Fruit fly (Drosophila melanogaster) whole organism, embryonic: ENCODE data around the gene CG32440.

Experiments
- ATbp ChIP-seq: fragments of 200-800 bp; sonication (Bioruptor generic); optimal IDR thresholded peaks from 2 replicates; lab custom pipeline; 2017; ENCODE audit warnings: missing biosample characterization, mild to moderate bottlenecking, missing genetic modification characterization, missing genetic modification reagents
- Adf1 ChIP-seq: fragments of 200-800 bp; sonication (Bioruptor generic); IDR thresholded peaks from 2 replicates; pipeline ENCODE4 v1.3.6; 2022; ENCODE audit warnings: missing biosample characterization, missing genetic modification characterization
- B-H2 ChIP-seq: fragments of 200-800 bp; sonication (Bioruptor generic); optimal IDR thresholded peaks from 2 replicates; lab custom pipeline; 2018; ENCODE audit warnings: missing biosample characterization, mild to moderate bottlenecking, missing genetic modification characterization
- Bteb2 ChIP-seq: fragments of 200-800 bp; sonication (Bioruptor generic); optimal IDR thresholded peaks from 2 replicates; lab custom pipeline; 2016; ENCODE audit warnings: missing biosample characterization, missing genetic modification characterization
- CG10959 ChIP-seq: fragments of 200-800 bp; sonication (Bioruptor generic); IDR thresholded peaks from 2 replicates; pipeline ENCODE4 v1.3.6; 2022; ENCODE audit warnings: missing biosample characterization, missing genetic modification characterization
- CG10979 ChIP-seq: fragments of 200-800 bp; sonication (Bioruptor generic); optimal IDR thresholded peaks from 2 replicates; lab custom pipeline; 2018; ENCODE audit warnings: missing biosample characterization, mild to moderate bottlenecking, missing genetic modification characterization, moderate library complexity
- CG11456 ChIP-seq: fragments of 200-800 bp; sonication (Bioruptor generic); IDR thresholded peaks from 3 replicates; pipeline ENCODE4 v1.3.6; 2022; ENCODE audit warnings: missing biosample characterization, missing genetic modification characterization
- CG13287 ChIP-seq: fragments of 200-800 bp; sonication (Bioruptor generic); IDR thresholded peaks from 2 replicates; pipeline ENCODE4 v1.3.6; 2022; ENCODE audit warnings: missing biosample characterization, missing genetic modification characterization; ENCODE audit not compliant: partially characterized antibody
- CG14667 ChIP-seq: fragments of 200-800 bp; sonication (Bioruptor generic); IDR thresholded peaks from 2 replicates; pipeline ENCODE4 v1.3.6; 2022; ENCODE audit warnings: missing biosample characterization, missing genetic modification characterization
- CG15269 ChIP-seq: fragments of 200-800 bp; sonication (Bioruptor generic); optimal IDR thresholded peaks from 2 replicates; lab custom pipeline; 2018; ENCODE audit warnings: missing biosample characterization, mild to moderate bottlenecking, missing genetic modification characterization, moderate library complexity
- CG15696 ChIP-seq: fragments of 200-800 bp; sonication (Bioruptor generic); optimal IDR thresholded peaks from 2 replicates; lab custom pipeline; 2019; ENCODE audit warnings: missing biosample characterization, mild to moderate bottlenecking, missing genetic modification characterization, moderate library complexity
- CG17359 ChIP-seq: fragments of 200-800 bp; sonication (Bioruptor generic); optimal IDR thresholded peaks from 3 replicates; lab custom pipeline; 2018; ENCODE audit warnings: missing biosample characterization, mild to moderate bottlenecking, missing genetic modification characterization, moderate library complexity
- CG2875 ChIP-seq: fragments of 200-800 bp; sonication (Bioruptor generic); optimal IDR thresholded peaks from 2 replicates; lab custom pipeline; 2017; ENCODE audit warnings: missing biosample characterization, mild to moderate bottlenecking, missing genetic modification characterization, missing genetic modification reagents
- CG30020 ChIP-seq: fragments of 200-800 bp; optimal IDR thresholded peaks from 2 replicates; lab custom pipeline; 2019; ENCODE audit warnings: missing biosample characterization, mild to moderate bottlenecking, missing genetic modification characterization, moderate library complexity
- CG32772 ChIP-seq: fragments of 200-800 bp; sonication (Bioruptor generic); IDR thresholded peaks from 2 replicates; pipeline ENCODE4 v1.3.6; 2022; ENCODE audit warnings: missing biosample characterization, missing genetic modification characterization
- CG4424 ChIP-seq: fragments of 200-800 bp; sonication (Bioruptor generic); optimal IDR thresholded peaks from 3 replicates; lab custom pipeline; 2016; ENCODE audit warnings: missing biosample characterization, missing genetic modification characterization
- CG4730 ChIP-seq: fragments of 200-800 bp; sonication (Bioruptor generic); IDR thresholded peaks from 2 replicates; pipeline ENCODE4 v1.3.6; 2022; ENCODE audit warnings: missing biosample characterization, missing genetic modification characterization
- CG7372 ChIP-seq: fragments of 200-800 bp; sonication (Bioruptor generic); IDR thresholded peaks from 2 replicates; pipeline ENCODE4 v1.3.6; 2022; ENCODE audit warnings: missing biosample characterization, missing genetic modification characterization
- CG9817 ChIP-seq: fragments of 200-800 bp; sonication (Bioruptor generic); optimal IDR thresholded peaks from 2 replicates; lab custom pipeline; 2018; ENCODE audit warnings: missing biosample characterization, mild to moderate bottlenecking, missing genetic modification characterization, moderate library complexity
- CTCF ChIP-seq: fragments of 200-800 bp; sonication (Bioruptor generic); optimal IDR thresholded peaks from 2 replicates; lab custom pipeline; 2017; ENCODE audit warnings: missing biosample characterization, mild to moderate bottlenecking, missing genetic modification characterization, moderate library complexity
- Deaf1 ChIP-seq: fragments of 200-800 bp; optimal IDR thresholded peaks from 3 replicates; lab custom pipeline; 2019; ENCODE audit warnings: missing biosample characterization, mild to moderate bottlenecking, missing genetic modification characterization, moderate library complexity
- Dek ChIP-seq: fragments of 200-800 bp; sonication (Bioruptor generic); optimal IDR thresholded peaks from 3 replicates; lab custom pipeline; 2019; ENCODE audit warnings: missing biosample characterization, mild to moderate bottlenecking, missing genetic modification characterization, moderate library complexity
- Doc3 ChIP-seq: fragments of 200-800 bp; sonication (Bioruptor generic); IDR thresholded peaks from 3 replicates; pipeline ENCODE4 v1.3.6; 2022; ENCODE audit warnings: missing biosample characterization, missing genetic modification characterization; ENCODE audit not compliant: partially characterized antibody
- Fer3 ChIP-seq: fragments of 200-800 bp; sonication (Bioruptor generic); optimal IDR thresholded peaks from 2 replicates; lab custom pipeline; 2018; ENCODE audit warnings: missing biosample characterization, mild to moderate bottlenecking, missing genetic modification characterization, moderate library complexity
- HLH54F ChIP-seq: fragments of 200-800 bp; sonication (Bioruptor generic); optimal IDR thresholded peaks from 3 replicates; lab custom pipeline; 2016; ENCODE audit warnings: missing biosample characterization, missing genetic modification characterization
- Hsf ChIP-seq: fragments of 200-800 bp; sonication (Bioruptor generic); optimal IDR thresholded peaks from 3 replicates; lab custom pipeline; 2016; ENCODE audit warnings: missing biosample characterization, missing genetic modification characterization
- Meics ChIP-seq: fragments of 200-800 bp; sonication (Bioruptor generic); optimal IDR thresholded peaks from 2 replicates; lab custom pipeline; 2017; ENCODE audit warnings: missing biosample characterization, mild to moderate bottlenecking, missing genetic modification characterization
- Mes4 ChIP-seq: fragments of 200-800 bp; sonication (Bioruptor generic); optimal IDR thresholded peaks from 2 replicates; lab custom pipeline; 2016; ENCODE audit warnings: missing biosample characterization, missing genetic modification characterization
- NK7.1 ChIP-seq: fragments of 200-800 bp; sonication (Bioruptor generic); optimal IDR thresholded peaks from 3 replicates; lab custom pipeline; 2016; ENCODE audit warnings: missing biosample characterization, missing genetic modification characterization
- Stat92E ChIP-seq, 3 experiments: fragments of >200 bp in 2 of 3; fragments of 200-800 bp in 1 of 3; sonication (Bioruptor generic) in 1 of 3; optimal IDR thresholded peaks; 2 replicates each; lab custom pipeline; 2017 to 2019; ENCODE audit warnings: missing biosample characterization in 3 of 3, missing genetic modification characterization in 3 of 3, mild to moderate bottlenecking in 1 of 3, moderate library complexity in 1 of 3
- amos ChIP-seq: fragments of 200-800 bp; sonication (Bioruptor generic); IDR thresholded peaks from 2 replicates; pipeline ENCODE4 v1.3.6; 2022; ENCODE audit warnings: missing biosample characterization, missing genetic modification characterization; ENCODE audit not compliant: partially characterized antibody
- ara ChIP-seq: fragments of 200-800 bp; sonication (Bioruptor generic); IDR thresholded peaks from 2 replicates; pipeline ENCODE4 v1.3.6; 2022; ENCODE audit warnings: missing biosample characterization, missing genetic modification characterization
- ash1 ChIP-seq: fragments of 200-800 bp; sonication (Bioruptor generic); optimal IDR thresholded peaks from 2 replicates; lab custom pipeline; 2018; ENCODE audit warnings: missing biosample characterization, mild to moderate bottlenecking, missing genetic modification characterization
- bab2 ChIP-seq: fragments of 200-800 bp; sonication (Bioruptor generic); optimal IDR thresholded peaks from 2 replicates; lab custom pipeline; 2016; ENCODE audit warnings: missing biosample characterization, missing genetic modification characterization
- bowl ChIP-seq: fragments of 200-800 bp; sonication (Bioruptor generic); IDR thresholded peaks from 2 replicates; pipeline ENCODE4 v1.3.6; 2022; ENCODE audit warnings: missing biosample characterization, missing genetic modification characterization
- bsh ChIP-seq, 2 experiments: fragments of 200-800 bp; sonication (Bioruptor generic); optimal IDR thresholded peaks; 2 replicates each; lab custom pipeline; 2017 to 2018; ENCODE audit warnings: mild to moderate bottlenecking in 2 of 2, missing biosample characterization in 2 of 2, missing genetic modification characterization in 2 of 2, moderate library complexity in 1 of 2
- ewg ChIP-seq: fragments of 200-800 bp; sonication (Bioruptor generic); optimal IDR thresholded peaks from 3 replicates; lab custom pipeline; 2017; ENCODE audit warnings: mild to moderate bottlenecking, missing biosample characterization, missing genetic modification reagents, missing genetic modification characterization
- fd64A ChIP-seq: fragments of 200-800 bp; sonication (Bioruptor generic); optimal IDR thresholded peaks from 3 replicates; lab custom pipeline; 2018; ENCODE audit warnings: missing biosample characterization, mild to moderate bottlenecking, missing genetic modification characterization
- grau ChIP-seq: fragments of 200-800 bp; optimal IDR thresholded peaks from 3 replicates; lab custom pipeline; 2019; ENCODE audit warnings: missing biosample characterization, mild to moderate bottlenecking, missing genetic modification characterization, moderate library complexity
- gsb-n ChIP-seq: fragments of 200-800 bp; sonication (Bioruptor generic); optimal IDR thresholded peaks from 3 replicates; lab custom pipeline; 2018; ENCODE audit warnings: missing biosample characterization, mild to moderate bottlenecking, missing genetic modification characterization
- lmd ChIP-seq: fragments of 200-800 bp; sonication (Bioruptor generic); IDR thresholded peaks from 2 replicates; pipeline ENCODE4 v1.3.6; 2022; ENCODE audit warnings: missing biosample characterization, missing genetic modification characterization
- mirr ChIP-seq: fragments of 200-800 bp; sonication (Bioruptor generic); optimal IDR thresholded peaks from 3 replicates; lab custom pipeline; 2018; ENCODE audit warnings: missing biosample characterization, mild to moderate bottlenecking, missing genetic modification characterization
- p53 ChIP-seq: fragments of 200-800 bp; sonication (Bioruptor generic); optimal IDR thresholded peaks from 2 replicates; lab custom pipeline; 2016; ENCODE audit warnings: missing biosample characterization, missing genetic modification characterization
- pan ChIP-seq, 4 experiments: fragments of >200 bp in 3 of 4; fragments of 200-800 bp in 1 of 4; sonication (Bioruptor generic) in 1 of 4; optimal IDR thresholded peaks in 3 of 4; IDR thresholded peaks in 1 of 4; 2 replicates each; pipeline versions ENCODE4 v1.3.6 to Lab custom; 2017 to 2022; ENCODE audit warnings: missing biosample characterization in 2 of 4, missing genetic modification characterization in 2 of 4, mixed read lengths in 1 of 4
- repo ChIP-seq: fragments of 200-800 bp; sonication (Bioruptor generic); optimal IDR thresholded peaks from 2 replicates; lab custom pipeline; 2016; ENCODE audit warnings: missing biosample characterization, missing genetic modification characterization
- row ChIP-seq: fragments of 200-800 bp; sonication (Bioruptor generic); IDR thresholded peaks from 3 replicates; pipeline ENCODE4 v1.3.6; 2022; ENCODE audit warnings: missing biosample characterization, missing genetic modification characterization
- sens ChIP-seq: fragments of 200-800 bp; sonication (Bioruptor generic); peaks from one replicate; lab custom pipeline; 2016; ENCODE audit warnings: missing biosample characterization, missing genetic modification characterization
- slbo ChIP-seq: fragments of 200-800 bp; sonication (Bioruptor generic); IDR thresholded peaks from 2 replicates; pipeline ENCODE4 v1.3.6; 2022; ENCODE audit warnings: missing biosample characterization, missing genetic modification characterization
- slou ChIP-seq: fragments of 200-800 bp; sonication (Bioruptor generic); optimal IDR thresholded peaks from 3 replicates; lab custom pipeline; 2016; ENCODE audit warnings: missing biosample characterization, missing genetic modification characterization

Gene CG32440

dm6 chr3L:21383440-21383839 lies 23.5 kb downstream of the CG32440 start (continued):
- TF ChIP-seq CG14667 (GFP tag; lab: Robert Waterston, UW) = no peak
- TF ChIP-seq slou = no peak
- no peak for TF ChIP-seq lmd (GFP tag; lab: Robert Waterston, UW)
- TF ChIP-seq amos = no peak
- TF ChIP-seq pan (optimal IDR thresholded peaks at IDR 0.05; lab: Kevin White, UChicago) = no peak
- TF ChIP-seq pan (GFP tag; optimal IDR thresholded peaks at IDR 0.05 in 1 of 2, IDR thresholded peaks at IDR 0.05 in 1 of 2) = no peak
- no peak for TF ChIP-seq CG15696 (tag; lab: Kevin White, UChicago)
- TF ChIP-seq bowl (GFP tag; lab: Robert Waterston, UW) = no peak
- TF ChIP-seq repo (GFP tag; lab: Kevin White, UChicago) = no peak
- no peak for TF ChIP-seq mirr
- no peak for TF ChIP-seq HLH54F (GFP tag; lab: Kevin White, UChicago)
- no peak for TF ChIP-seq sens (GFP tag; lab: Kevin White, UChicago)
- TF ChIP-seq row (GFP tag; lab: Robert Waterston, UW) = peak; percentile 8; the same call in 1 of the 3 replicates
- TF ChIP-seq Dek = no peak
- TF ChIP-seq Doc3 (GFP tag; lab: Robert Waterston, UW) = no peak
- no peak for TF ChIP-seq ATbp (GFP tag; lab: Kevin White, UChicago)
- TF ChIP-seq bab2 = no peak
- TF ChIP-seq Deaf1 (tag; lab: Kevin White, UChicago) = peak; percentile 10
- peak; percentile 8 for TF ChIP-seq CG15269 (tag; lab: Kevin White, UChicago)
- no peak for TF ChIP-seq CG30020 (tag; lab: Kevin White, UChicago)
- no peak for TF ChIP-seq Mes4 (GFP tag; lab: Kevin White, UChicago)
- no peak for TF ChIP-seq CTCF (GFP tag; lab: Kevin White, UChicago)
- no peak for TF ChIP-seq ash1 (GFP tag; lab: Kevin White, UChicago)
- TF ChIP-seq bsh (GFP tag; optimal IDR thresholded peaks at IDR 0.05; lab: Kevin White, UChicago) = no peak
- no peak for TF ChIP-seq CG7372
- no peak for TF ChIP-seq Fer3 (tag; lab: Kevin White, UChicago)
- TF ChIP-seq CG32772 (GFP tag; lab: Robert Waterston, UW) = no peak
- TF ChIP-seq fd64A (GFP tag; lab: Kevin White, UChicago) = no peak
- TF ChIP-seq Adf1 (GFP tag; lab: Robert Waterston, UW) = no peak
- no peak for TF ChIP-seq Stat92E (GFP tag; optimal IDR thresholded peaks at IDR 0.05; lab: Kevin White, UChicago)
- no peak for TF ChIP-seq CG9817 (tag; lab: Kevin White, UChicago)
- no peak for TF ChIP-seq CG4730 (GFP tag; lab: Robert Waterston, UW)
- no peak for TF ChIP-seq B-H2 (GFP tag; lab: Kevin White, UChicago)
- peak; percentile 52 for TF ChIP-seq grau (tag; lab: Kevin White, UChicago)
- no peak for TF ChIP-seq CG2875 (GFP tag; lab: Kevin White, UChicago)
- no peak for TF ChIP-seq NK7.1 (GFP tag; lab: Kevin White, UChicago)
- TF ChIP-seq CG4424 (GFP tag; lab: Kevin White, UChicago) = no peak
- TF ChIP-seq p53 = no peak
- peak; percentile 59 for TF ChIP-seq Meics (GFP tag; lab: Kevin White, UChicago)
- TF ChIP-seq CG10979 = no peak
- no peak for TF ChIP-seq CG17359 (tag; lab: Kevin White, UChicago)
- TF ChIP-seq Bteb2 (GFP tag; lab: Kevin White, UChicago) = no peak
- TF ChIP-seq CG13287 (GFP tag; lab: Robert Waterston, UW) = no peak
- TF ChIP-seq Hsf (GFP tag; lab: Kevin White, UChicago) = no peak
- no peak for TF ChIP-seq ewg (GFP tag; lab: Kevin White, UChicago)
- TF ChIP-seq slbo (GFP tag; lab: Robert Waterston, UW) = 0 out of 2 replicates have a peak, but pooled peaks have one; percentile 15
- TF ChIP-seq ara (GFP tag; lab: Robert Waterston, UW) = no peak
- no peak for TF ChIP-seq CG11456 (GFP tag; lab: Robert Waterston, UW)
- no peak for TF ChIP-seq CG10959
- TF ChIP-seq gsb-n = no peak
- TF ChIP-seq, all 482 proteins: peak for 21
